Fruit fly (Drosophila melanogaster) whole organism, embryonic: ENCODE measurements around the gene hfp.

Source experiments
- CG10431 ChIP-seq: fragments of 200-800 bp; sonication (Bioruptor generic); optimal IDR thresholded peaks from 3 replicates; lab custom pipeline; 2018; ENCODE audit warnings: missing biosample characterization, mild to moderate bottlenecking, missing genetic modification characterization
- CG10543 ChIP-seq: fragments of 200-800 bp; sonication (Bioruptor generic); optimal IDR thresholded peaks from 3 replicates; lab custom pipeline; 2017; ENCODE audit warnings: missing biosample characterization, mild to moderate bottlenecking, missing genetic modification characterization, moderate library complexity
- CG12391 ChIP-seq: fragments of 200-800 bp; sonication (Bioruptor generic); optimal IDR thresholded peaks from 3 replicates; lab custom pipeline; 2018; ENCODE audit warnings: missing biosample characterization, mild to moderate bottlenecking, missing genetic modification characterization, moderate library complexity
- CG12942 ChIP-seq: fragments of 200-800 bp; sonication (Bioruptor generic); optimal IDR thresholded peaks from 3 replicates; lab custom pipeline; 2016; ENCODE audit warnings: missing biosample characterization, missing genetic modification characterization
- CG15696 ChIP-seq: fragments of 200-800 bp; sonication (Bioruptor generic); optimal IDR thresholded peaks from 2 replicates; lab custom pipeline; 2019; ENCODE audit warnings: missing biosample characterization, mild to moderate bottlenecking, missing genetic modification characterization, moderate library complexity
- CG17912 ChIP-seq: fragments of 200-800 bp; sonication (Bioruptor generic); optimal IDR thresholded peaks from 2 replicates; lab custom pipeline; 2018; ENCODE audit warnings: missing biosample characterization, mild to moderate bottlenecking, missing genetic modification characterization
- CG2678 ChIP-seq: fragments of 200-800 bp; sonication (Bioruptor generic); optimal IDR thresholded peaks from 3 replicates; lab custom pipeline; 2019; ENCODE audit warnings: missing biosample characterization, mild to moderate bottlenecking, missing genetic modification characterization, moderate library complexity
- CG3065 ChIP-seq: fragments of 200-800 bp; sonication (Bioruptor generic); optimal IDR thresholded peaks from 2 replicates; lab custom pipeline; 2016; ENCODE audit warnings: missing biosample characterization, missing genetic modification characterization
- CG31365 ChIP-seq: fragments of 200-800 bp; sonication (Bioruptor generic); optimal IDR thresholded peaks from 2 replicates; lab custom pipeline; 2018; ENCODE audit warnings: missing biosample characterization, mild to moderate bottlenecking, missing genetic modification characterization
- CG33213 ChIP-seq: fragments of 200-800 bp; sonication (Bioruptor generic); optimal IDR thresholded peaks from 3 replicates; lab custom pipeline; 2016; ENCODE audit warnings: missing biosample characterization, missing genetic modification characterization
- CG3726 ChIP-seq: fragments of 200-800 bp; sonication (Bioruptor generic); IDR thresholded peaks from 3 replicates; pipeline ENCODE4, ENCODE4 v1.3.6; 2022; ENCODE audit warnings: missing biosample characterization, missing genetic modification characterization
- CG4282 ChIP-seq: fragments of 200-800 bp; sonication (Bioruptor generic); optimal IDR thresholded peaks from 2 replicates; lab custom pipeline; 2016; ENCODE audit warnings: missing biosample characterization, missing genetic modification characterization
- CG4617 ChIP-seq: fragments of 200-800 bp; sonication (Bioruptor generic); optimal IDR thresholded peaks from 3 replicates; lab custom pipeline; 2016; ENCODE audit warnings: missing biosample characterization, missing genetic modification characterization, borderline replicate concordance
- CG4730 ChIP-seq: fragments of 200-800 bp; sonication (Bioruptor generic); IDR thresholded peaks from 2 replicates; pipeline ENCODE4 v1.3.6; 2022; ENCODE audit warnings: missing biosample characterization, missing genetic modification characterization
- CG6175 ChIP-seq: fragments of 200-800 bp; sonication (Bioruptor generic); IDR thresholded peaks from 3 replicates; pipeline ENCODE4 v1.3.6; 2022; ENCODE audit warnings: missing biosample characterization, missing genetic modification characterization
- CG6813 ChIP-seq: fragments of 200-800 bp; sonication (Bioruptor generic); optimal IDR thresholded peaks from 2 replicates; lab custom pipeline; 2017; ENCODE audit warnings: missing biosample characterization, missing genetic modification characterization, mild to moderate bottlenecking, moderate library complexity, missing genetic modification reagents
- CG7271 ChIP-seq: fragments of 200-800 bp; sonication (Bioruptor generic); optimal IDR thresholded peaks from 2 replicates; lab custom pipeline; 2018; ENCODE audit warnings: missing biosample characterization, mild to moderate bottlenecking, missing genetic modification characterization, moderate library complexity
- CG7745 ChIP-seq: fragments of 200-800 bp; sonication (Bioruptor generic); optimal IDR thresholded peaks from 2 replicates; lab custom pipeline; 2018; ENCODE audit warnings: missing biosample characterization, mild to moderate bottlenecking, missing genetic modification characterization, moderate library complexity
- CG8359 ChIP-seq: fragments of 200-800 bp; sonication (Bioruptor generic); optimal IDR thresholded peaks from 2 replicates; lab custom pipeline; 2017; ENCODE audit warnings: missing biosample characterization, mild to moderate bottlenecking, missing genetic modification characterization, borderline replicate concordance
- CG9215 ChIP-seq: fragments of 200-800 bp; sonication (Bioruptor generic); IDR thresholded peaks from 2 replicates; pipeline ENCODE4 v1.3.6; 2022; ENCODE audit warnings: missing biosample characterization, missing genetic modification characterization
- CG9609 ChIP-seq: fragments of 200-800 bp; sonication (Bioruptor generic); optimal IDR thresholded peaks from 3 replicates; lab custom pipeline; 2016; ENCODE audit warnings: missing biosample characterization, missing genetic modification characterization
- CrebB ChIP-seq: fragments of 200-800 bp; sonication (Bioruptor generic); optimal IDR thresholded peaks from 3 replicates; lab custom pipeline; 2018; ENCODE audit warnings: missing biosample characterization, mild to moderate bottlenecking, missing genetic modification characterization
- H15 ChIP-seq: fragments of 200-800 bp; sonication (Bioruptor generic); IDR thresholded peaks from 3 replicates; pipeline ENCODE4 v1.3.6; 2022; ENCODE audit warnings: missing biosample characterization, missing genetic modification characterization
- Hr3 ChIP-seq: fragments of 200-800 bp; sonication (Bioruptor generic); optimal IDR thresholded peaks from 3 replicates; lab custom pipeline; 2016; ENCODE audit warnings: missing biosample characterization, missing genetic modification characterization
- MESR4 ChIP-seq: fragments of 200-800 bp; sonication (Bioruptor generic); optimal IDR thresholded peaks from 2 replicates; lab custom pipeline; 2018; ENCODE audit warnings: missing biosample characterization, mild to moderate bottlenecking, missing genetic modification characterization, moderate library complexity
- MTF-1 ChIP-seq: fragments of 200-800 bp; sonication (Bioruptor generic); optimal IDR thresholded peaks from 2 replicates; lab custom pipeline; 2018; ENCODE audit warnings: missing biosample characterization, mild to moderate bottlenecking, missing genetic modification characterization, borderline replicate concordance
- NfI ChIP-seq: fragments of 200-800 bp; sonication (Bioruptor generic); optimal IDR thresholded peaks from 3 replicates; lab custom pipeline; 2018; ENCODE audit warnings: missing biosample characterization, mild to moderate bottlenecking, missing genetic modification characterization, moderate library complexity
- Scr ChIP-seq: fragments of 200-800 bp; sonication (Bioruptor generic); IDR thresholded peaks from 2 replicates; pipeline ENCODE4 v1.3.6; 2022; ENCODE audit warnings: missing biosample characterization, missing genetic modification characterization; ENCODE audit not compliant: partially characterized antibody
- Sry-β ChIP-seq: fragments of 200-800 bp; sonication (Bioruptor generic); optimal IDR thresholded peaks from 2 replicates; lab custom pipeline; 2018; ENCODE audit warnings: missing biosample characterization, mild to moderate bottlenecking, missing genetic modification characterization, moderate library complexity
- Xrp1 ChIP-seq: fragments of 200-800 bp; sonication (Bioruptor generic); IDR thresholded peaks from 2 replicates; pipeline ENCODE4 v1.3.6; 2022; ENCODE audit warnings: missing biosample characterization, missing genetic modification characterization
- YL-1 ChIP-seq: fragments of 200-800 bp; sonication (Bioruptor generic); optimal IDR thresholded peaks from 3 replicates; lab custom pipeline; 2017; ENCODE audit warnings: missing biosample characterization, mild to moderate bottlenecking, missing genetic modification characterization
- al ChIP-seq: fragments of 200-800 bp; sonication (Bioruptor generic); IDR thresholded peaks from 2 replicates; pipeline ENCODE4 v1.3.6; 2022; ENCODE audit warnings: missing biosample characterization, missing genetic modification characterization
- ara ChIP-seq: fragments of 200-800 bp; sonication (Bioruptor generic); IDR thresholded peaks from 2 replicates; pipeline ENCODE4 v1.3.6; 2022; ENCODE audit warnings: missing biosample characterization, missing genetic modification characterization
- corto ChIP-seq: fragments of 200-800 bp; sonication (Bioruptor generic); optimal IDR thresholded peaks from 2 replicates; lab custom pipeline; 2016; ENCODE audit warnings: missing biosample characterization, mild to moderate bottlenecking, missing genetic modification characterization, moderate library complexity
- disco-r ChIP-seq: fragments of 200-800 bp; sonication (Bioruptor generic); optimal IDR thresholded peaks from 2 replicates; lab custom pipeline; 2016; ENCODE audit warnings: missing biosample characterization, missing genetic modification characterization
- dysf ChIP-seq: fragments of 200-800 bp; sonication (Bioruptor generic); IDR thresholded peaks from 3 replicates; pipeline ENCODE4 v1.3.6; 2022; ENCODE audit warnings: missing biosample characterization, missing genetic modification characterization
- eve ChIP-seq, 2 experiments: fragments of >200 bp; optimal IDR thresholded peaks; 2 replicates each; lab custom pipeline; 2017; ENCODE audit warnings: missing biosample characterization in 2 of 2, missing genetic modification characterization in 2 of 2
- ind ChIP-seq: fragments of 200-800 bp; sonication (Bioruptor generic); optimal IDR thresholded peaks from 3 replicates; lab custom pipeline; 2016; ENCODE audit warnings: missing biosample characterization, missing genetic modification characterization
- mam ChIP-seq: fragments of 200-800 bp; sonication (Bioruptor generic); optimal IDR thresholded peaks from 3 replicates; lab custom pipeline; 2016; ENCODE audit warnings: missing biosample characterization, missing genetic modification characterization
- nerfin-1 ChIP-seq: fragments of 200-800 bp; sonication (Bioruptor generic); optimal IDR thresholded peaks from 3 replicates; lab custom pipeline; 2019; ENCODE audit warnings: missing biosample characterization, mild to moderate bottlenecking, missing genetic modification characterization, moderate library complexity
- nerfin-2 ChIP-seq: fragments of 200-800 bp; sonication (Bioruptor generic); IDR thresholded peaks from 2 replicates; pipeline ENCODE4 v1.3.6; 2022; ENCODE audit warnings: missing biosample characterization, missing genetic modification characterization; ENCODE audit not compliant: partially characterized antibody
- oc ChIP-seq: fragments of 200-800 bp; sonication (Bioruptor generic); optimal IDR thresholded peaks from 2 replicates; lab custom pipeline; 2018; ENCODE audit warnings: missing biosample characterization, mild to moderate bottlenecking, missing genetic modification characterization, moderate library complexity
- pros ChIP-seq: fragments of 200-800 bp; sonication (Bioruptor generic); optimal IDR thresholded peaks from 3 replicates; lab custom pipeline; 2019; ENCODE audit warnings: missing biosample characterization, mild to moderate bottlenecking, missing genetic modification characterization, moderate library complexity
- rib ChIP-seq: fragments of 200-800 bp; sonication (Bioruptor generic); IDR thresholded peaks from 2 replicates; pipeline ENCODE4 v1.3.6; 2022; ENCODE audit warnings: missing biosample characterization, missing genetic modification characterization
- salm ChIP-seq: fragments of 200-800 bp; sonication (Bioruptor generic); optimal IDR thresholded peaks from 2 replicates; lab custom pipeline; 2018; ENCODE audit warnings: missing biosample characterization, mild to moderate bottlenecking, missing genetic modification characterization
- sens ChIP-seq: fragments of 200-800 bp; sonication (Bioruptor generic); peaks from one replicate; lab custom pipeline; 2016; ENCODE audit warnings: missing biosample characterization, missing genetic modification characterization
- wdn ChIP-seq: fragments of 200-800 bp; sonication (Bioruptor generic); IDR thresholded peaks from 2 replicates; pipeline ENCODE4 v1.3.6; 2022; ENCODE audit warnings: missing biosample characterization, missing genetic modification characterization
- zfh1 ChIP-seq: fragments of 200-800 bp; sonication (Bioruptor generic); IDR thresholded peaks from 3 replicates; pipeline ENCODE4 v1.3.6; 2022; ENCODE audit warnings: missing biosample characterization, missing genetic modification characterization

hfp gene

dm6 chr3L:1536487-1537337 lies 34.3 kb upstream of the hfp start, which contains the start of the genes CG12091 and pns:
TSS of gene CG12091 (minus strand) at chr3L:1536835.
TSS of gene pns (plus strand) at chr3L:1537137.
- TF ChIP-seq CG15696 (tag; lab: Kevin White, UChicago) (peak; percentile 73), NfI (GFP tag; lab: Kevin White, UChicago) (peak; percentile 43), rib (GFP tag; lab: Robert Waterston, UW) (no peak), CG10543 (GFP tag; lab: Kevin White, UChicago) (peak; percentile 68), Scr (peak; percentile 57), CG7271 (tag; lab: Kevin White, UChicago) (peak; percentile 52), CG6813 (GFP tag; lab: Kevin White, UChicago) (peak; percentile 31), CG6175 (GFP tag; lab: Robert Waterston, UW) (no peak), CG12391 (peak; percentile 85), salm (tag; lab: Kevin White, UChicago) (peak; percentile 27), Xrp1 (GFP tag; lab: Robert Waterston, UW) (peak; percentile 61; the same call in 1 of the 2 replicates), mam (GFP tag; lab: Kevin White, UChicago) (peak; percentile 79), CG9609 (GFP tag; lab: Kevin White, UChicago) (peak; percentile 65), eve (GFP tag; optimal IDR thresholded peaks at IDR 0.05; lab: Kevin White, UChicago) (no peak), corto (GFP tag; lab: Kevin White, UChicago) (no peak), oc (tag; lab: Kevin White, UChicago) (peak; percentile 21), CG9215 (peak; percentile 42; the same call in 1 of the 2 replicates), CG8359 (GFP tag; lab: Kevin White, UChicago) (no peak), CG3065 (GFP tag; lab: Kevin White, UChicago) (peak; percentile 35), MTF-1 (GFP tag; lab: Kevin White, UChicago) (no peak), CG7745 (tag; lab: Kevin White, UChicago) (peak; percentile 3), zfh1 (GFP tag; lab: Robert Waterston, UW) (peak; percentile 39; the same call in 1 of the 3 replicates), dysf (peak; percentile 59; the same call in 2 of the 3 replicates), CG31365 (tag; lab: Kevin White, UChicago) (peak; percentile 50), sens (peak; percentile 97), CG4282 (peak; percentile 61), Sry-β (GFP tag; lab: Kevin White, UChicago) (peak; percentile 38), YL-1 (GFP tag; lab: Kevin White, UChicago) (peak; percentile 82), ara (no peak), CG33213 (GFP tag; lab: Kevin White, UChicago) (peak; percentile 69), CG10431 (GFP tag; lab: Kevin White, UChicago) (peak; percentile 12), disco-r (GFP tag; lab: Kevin White, UChicago) (peak; percentile 16), MESR4 (GFP tag; lab: Kevin White, UChicago) (peak; percentile 93), Hr3 (GFP tag; lab: Kevin White, UChicago) (peak; percentile 41), nerfin-1 (tag; lab: Kevin White, UChicago) (peak; percentile 39), CG4617 (GFP tag; lab: Kevin White, UChicago) (peak; percentile 27), nerfin-2 (GFP tag; lab: Robert Waterston, UW) (0 out of 2 replicates have a peak, but pooled peaks have one; percentile 53), H15 (GFP tag; lab: Robert Waterston, UW) (no peak), pros (GFP tag; lab: Kevin White, UChicago) (no peak), CG12942 (GFP tag; lab: Kevin White, UChicago) (peak; percentile 26), CG2678 (tag; lab: Kevin White, UChicago) (peak; percentile 68), CG4730 (peak; percentile 39; the same call in 1 of the 2 replicates), ind (peak; percentile 72), wdn (GFP tag; lab: Robert Waterston, UW) (0 out of 2 replicates have a peak, but pooled peaks have one; percentile 26), al (peak; percentile 42; the same call in 1 of the 2 replicates), CG3726 (no peak), CG17912 (GFP tag; lab: Kevin White, UChicago) (no peak), CrebB (tag; lab: Kevin White, UChicago) (peak; percentile 62)
